Worm (Caenorhabditis elegans) whole organism, L4/young adult: ENCODE measurements around the gene lurp-1.

ENCODE experiments used
- W03F9.2 ChIP-seq: fragments of 150-350 bp; optimal IDR thresholded peaks from 2 replicates; lab custom pipeline; 2014; ENCODE audit warnings: missing biosample characterization, missing genetic modification characterization
- dao-5 ChIP-seq: sonication (generic microtip); optimal IDR thresholded peaks from 2 replicates; lab custom pipeline; 2016; ENCODE audit warnings: missing genotype, missing genetic modification characterization, moderate library complexity, missing compliant biosample characterization
- him-1 ChIP-seq: sonication (generic microtip); optimal IDR thresholded peaks from 2 replicates; lab custom pipeline; 2016; ENCODE audit warnings: missing genotype, missing genetic modification reagents, missing genetic modification characterization, missing compliant biosample characterization

DNA sequence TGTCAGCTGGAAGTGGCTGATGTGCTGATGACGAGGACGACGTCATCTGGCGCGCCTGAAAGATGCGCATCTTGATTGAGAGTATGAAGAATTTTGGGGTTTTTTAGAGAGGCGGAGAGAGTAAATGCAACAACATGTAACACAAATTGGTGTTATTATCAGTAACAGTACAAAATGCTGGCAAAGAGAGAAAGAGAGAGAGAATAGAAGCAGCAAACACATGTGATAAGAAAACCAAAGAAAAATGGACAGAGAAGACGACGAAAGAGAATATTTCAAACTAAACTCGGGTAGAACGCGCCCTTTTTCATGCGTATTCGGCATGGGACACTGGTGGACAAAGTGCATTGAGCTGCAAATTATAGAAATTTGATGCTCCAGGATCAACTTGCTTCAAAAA, 19.9 kb upstream of the lurp-1 start, which contains the start of gene M106.3:
- TF ChIP-seq him-1 (tag; lab: Kevin White, UChicago) (no peak), W03F9.2 (no peak), dao-5 (tag; lab: Kevin White, UChicago) (no peak)
